Worm (Caenorhabditis elegans) whole organism, early embryonic: ENCODE data around the gene tat-1.

Experiments
- ama-1 ChIP-seq: fragments of 150-350 bp; optimal IDR thresholded peaks from 2 replicates; lab custom pipeline; 2014
- ceh-13 ChIP-seq: fragments of 200-800 bp; sonication (Bioruptor generic); optimal IDR thresholded peaks from 2 replicates; lab custom pipeline; 2018; ENCODE audit warnings: mild to moderate bottlenecking, missing genetic modification characterization, missing compliant biosample characterization
- ceh-36 ChIP-seq: sonication (generic microtip); optimal IDR thresholded peaks from 2 replicates; lab custom pipeline; 2016; ENCODE audit warnings: missing genetic modification characterization, inconsistent platforms, missing compliant biosample characterization
- hmg-4 ChIP-seq: fragments of 200-800 bp; sonication (Bioruptor generic); optimal IDR thresholded peaks from 2 replicates; lab custom pipeline; 2018; ENCODE audit warnings: mild to moderate bottlenecking, missing genetic modification characterization, missing compliant biosample characterization
- sea-1 ChIP-seq: fragments of 200-800 bp; sonication (Bioruptor generic); conservative IDR thresholded peaks from 2 replicates; pipeline ENCODE4 v1.3.6; 2022; ENCODE audit warnings: missing genetic modification characterization, missing compliant biosample characterization
- tbx-11 ChIP-seq: fragments of 200-800 bp; sonication (Bioruptor generic); IDR thresholded peaks from 2 replicates; pipeline ENCODE4 v1.3.6; 2022; ENCODE audit warnings: missing genetic modification characterization, missing compliant biosample characterization
- tbx-37 ChIP-seq: fragments of 200-800 bp; sonication (Bioruptor generic); conservative IDR thresholded peaks from 2 replicates; pipeline ENCODE4 v1.3.6; 2022; ENCODE audit warnings: missing genetic modification reagents, missing genetic modification characterization, missing compliant biosample characterization

DNA sequence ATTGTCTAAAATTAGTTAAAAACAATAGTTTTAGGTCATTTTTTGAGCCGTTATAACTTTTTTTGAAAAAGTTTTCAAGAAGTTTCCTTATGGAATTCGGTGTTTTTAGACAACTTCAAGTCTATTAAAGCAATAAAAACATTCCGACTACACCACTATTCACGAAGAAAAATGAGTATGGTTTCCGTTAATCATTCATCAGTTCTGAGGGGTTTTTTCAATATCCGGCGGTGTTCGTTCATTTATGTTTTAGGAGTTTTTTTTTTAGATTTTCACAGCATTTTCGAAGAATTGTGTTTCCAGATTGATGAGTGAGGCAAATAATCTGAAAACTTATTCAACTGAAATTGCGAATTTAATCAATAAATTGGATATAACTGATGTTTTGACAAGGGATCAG, 12.6 kb upstream of the tat-1 start, which contains the start of gene Y49E10.27:
- TF ChIP-seq ama-1 (lab: Kevin White, UChicago) = no peak
- no peak for TF ChIP-seq sea-1
- TF ChIP-seq hmg-4 (GFP tag; lab: Kevin White, UChicago) = no peak
- no peak for TF ChIP-seq tbx-11 (GFP tag; lab: Robert Waterston, UW)
- no peak for TF ChIP-seq ceh-13 (GFP tag; lab: Kevin White, UChicago)
- TF ChIP-seq ceh-36 (tag; lab: Kevin White, UChicago) = no peak
- TF ChIP-seq tbx-37 (GFP tag; lab: Robert Waterston, UW) = no peak
